Worm (Caenorhabditis elegans): ENCODE measurements around the gene vpat-1.

Gene vpat-1

DNA sequence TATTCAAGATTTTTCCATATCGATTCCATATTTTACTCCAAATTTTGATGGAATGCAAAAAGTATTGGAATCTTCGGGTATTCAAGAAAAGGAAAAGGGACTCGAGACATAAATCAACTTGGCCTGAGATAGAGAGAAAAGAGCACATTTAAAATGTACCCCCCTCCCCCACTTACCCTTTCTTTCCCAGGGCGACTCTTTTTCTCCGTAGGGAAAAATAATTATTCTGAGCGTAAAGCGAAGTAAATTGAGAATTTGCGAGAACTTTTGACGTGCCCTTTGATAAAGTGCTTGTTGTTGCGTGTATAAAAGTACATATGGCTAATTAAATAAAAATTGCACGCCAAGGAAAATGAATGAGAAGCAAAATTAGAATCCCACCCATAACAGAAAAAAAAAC lies 14.7 kb upstream of the vpat-1 start:
- TF ChIP-seq him-1 (tag; optimal IDR thresholded peaks at IDR 0.05) (no peak), W03F9.2 (tag; optimal IDR thresholded peaks at IDR 0.05) (no peak), dao-5 (tag; optimal IDR thresholded peaks at IDR 0.05) (no peak)

DNA sequence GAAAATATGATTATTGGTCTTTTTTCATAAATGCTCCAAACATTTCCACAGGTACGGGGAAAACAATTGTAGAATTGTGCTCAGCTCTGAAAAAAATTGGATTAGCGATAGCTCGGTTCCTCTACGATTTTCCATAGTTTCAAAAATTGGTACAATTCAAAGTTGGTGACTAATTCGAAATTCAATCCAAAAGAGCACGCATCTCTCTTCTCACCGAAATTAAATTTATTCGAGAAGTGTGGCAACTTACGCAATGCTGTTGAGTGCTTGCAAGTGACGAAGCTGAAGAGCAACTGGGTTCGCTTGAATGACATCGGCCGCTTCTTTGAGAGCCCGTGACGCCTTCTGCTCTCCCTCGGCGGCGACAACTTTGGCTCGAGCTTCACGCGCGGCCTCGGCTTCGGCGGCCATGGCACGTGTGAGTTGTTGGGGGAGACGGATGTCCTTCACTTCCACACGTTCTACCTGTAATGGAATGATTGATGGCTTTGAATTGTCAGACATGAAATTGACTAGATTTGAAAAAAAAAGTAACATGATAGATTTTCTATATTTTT lies 11.9 kb upstream of the vpat-1 start:
- TF ChIP-seq dao-5 (tag; optimal IDR thresholded peaks at IDR 0.05) (no peak), him-1 (tag; optimal IDR thresholded peaks at IDR 0.05) (peak; percentile 18)

DNA sequence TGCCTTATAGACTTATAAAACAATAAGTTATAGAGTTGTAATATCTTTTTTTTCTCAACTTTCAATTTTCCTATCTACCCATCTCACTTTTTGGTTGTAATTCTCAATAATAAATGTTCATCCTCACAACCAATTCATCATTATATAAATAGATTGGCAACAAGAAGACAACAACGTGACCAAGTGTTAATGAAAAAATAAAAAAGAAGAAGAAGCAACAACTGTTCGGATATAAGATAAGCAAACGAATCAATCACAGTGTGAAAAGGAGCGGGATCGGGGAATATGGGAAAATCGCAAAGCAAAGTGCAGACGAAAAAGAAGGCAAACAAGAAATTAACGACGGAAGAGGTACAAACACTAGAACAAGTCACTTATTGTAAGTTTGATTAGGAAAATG lies 7.9 kb upstream of the vpat-1 start, which contains the start of gene ncs-3:
Gene ncs-3, plus strand, starts transcription at position 153 of the 400 bp plus-strand sequence.
- TF ChIP-seq W03F9.2 (tag; optimal IDR thresholded peaks at IDR 0.05) (no peak), him-1 (tag; optimal IDR thresholded peaks at IDR 0.05) (no peak), dao-5 (tag; optimal IDR thresholded peaks at IDR 0.05) (no peak)

DNA sequence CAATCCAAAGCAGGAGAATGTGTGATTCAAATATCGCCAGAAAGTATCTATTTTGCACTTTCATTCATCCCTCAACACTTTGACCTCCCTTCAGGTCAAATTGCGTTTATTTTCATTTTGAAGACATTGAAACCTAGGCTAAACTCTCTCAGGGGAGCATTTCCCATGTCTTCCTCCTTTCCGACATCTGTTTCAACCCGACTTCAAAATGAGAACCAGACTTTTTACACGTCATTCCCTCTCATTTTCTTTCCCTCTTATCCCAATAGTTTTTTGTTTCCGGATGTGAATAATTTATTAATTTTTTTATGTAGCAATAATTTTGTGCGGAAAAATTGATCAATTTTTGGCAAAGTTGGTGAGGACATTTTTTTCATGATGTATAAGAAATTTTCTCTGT lies 7.0 kb upstream of the vpat-1 start:
- TF ChIP-seq W03F9.2 (tag; optimal IDR thresholded peaks at IDR 0.05) = no peak
- no peak for TF ChIP-seq him-1 (tag; optimal IDR thresholded peaks at IDR 0.05)
- no peak for TF ChIP-seq dao-5 (tag; optimal IDR thresholded peaks at IDR 0.05)

DNA sequence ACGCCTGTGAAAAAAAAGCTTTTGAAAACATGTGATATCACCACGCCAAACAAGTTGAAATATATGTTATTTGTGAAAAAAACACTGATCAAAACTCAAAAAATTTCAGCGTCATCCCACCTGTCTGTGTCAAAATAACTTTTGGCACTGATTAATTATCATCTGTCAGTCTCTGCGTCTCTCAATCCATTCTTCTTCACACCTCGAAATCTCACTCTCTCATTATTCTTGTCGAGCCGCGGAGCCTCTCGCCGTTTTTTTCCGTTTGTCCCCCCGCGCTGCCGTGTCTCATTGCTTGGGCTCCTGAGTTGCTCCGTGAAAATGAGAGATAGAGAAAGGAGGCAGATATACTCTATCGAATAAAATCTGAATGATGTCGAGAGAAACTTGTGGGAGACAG lies 5.0 kb upstream of the vpat-1 start:
- TF ChIP-seq W03F9.2 (tag; optimal IDR thresholded peaks at IDR 0.05) = no peak
- TF ChIP-seq him-1 (tag; optimal IDR thresholded peaks at IDR 0.05) = no peak
- TF ChIP-seq dao-5 (tag; optimal IDR thresholded peaks at IDR 0.05) = no peak

DNA sequence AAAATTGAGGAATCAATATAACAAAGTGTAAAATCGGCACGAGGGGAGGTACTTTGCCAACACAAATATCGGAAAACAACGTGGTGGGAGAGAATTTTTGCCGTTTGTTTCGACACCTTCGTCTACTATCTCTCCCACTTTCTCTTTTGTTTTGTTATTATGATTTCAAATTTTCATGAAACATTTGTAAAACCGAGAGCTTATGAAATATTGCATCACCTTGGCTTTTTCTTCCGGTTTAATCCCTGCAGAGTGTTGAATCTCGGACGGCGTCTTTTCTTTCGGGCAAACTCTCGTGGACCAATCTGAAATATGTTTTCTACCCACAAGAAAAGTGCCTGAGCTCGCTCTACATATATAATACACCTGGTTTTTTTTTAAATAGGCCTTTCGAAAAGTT lies 1.7 kb downstream of the vpat-1 start:
- TF ChIP-seq dao-5 (tag; optimal IDR thresholded peaks at IDR 0.05) = no peak
- no peak for TF ChIP-seq W03F9.2 (tag; optimal IDR thresholded peaks at IDR 0.05)
- no peak for TF ChIP-seq him-1 (tag; optimal IDR thresholded peaks at IDR 0.05)

DNA sequence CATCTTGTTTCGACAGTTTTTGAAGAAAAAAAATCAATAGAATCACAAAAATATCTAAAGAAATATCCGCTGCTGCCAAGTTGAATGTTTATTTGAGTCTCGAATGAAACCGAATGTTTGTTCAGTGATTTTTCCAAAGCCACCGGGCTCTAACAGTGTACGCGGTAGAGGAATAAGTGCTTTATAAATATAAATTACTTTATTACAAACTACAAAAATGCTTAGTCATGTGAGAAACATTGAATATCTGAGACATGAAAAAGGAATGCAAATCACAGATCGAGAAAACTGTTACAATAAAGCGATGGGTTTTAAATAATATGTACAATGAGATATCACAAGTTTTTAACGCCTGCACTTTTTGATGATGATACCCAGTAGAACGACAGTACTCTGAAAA lies 7.7 kb downstream of the vpat-1 start, which contains the start of gene F55A4.7:
Gene F55A4.7, minus strand, starts transcription at position 101 of the 400 bp plus-strand sequence.
- TF ChIP-seq him-1 (tag; optimal IDR thresholded peaks at IDR 0.05) (no peak), dao-5 (tag; optimal IDR thresholded peaks at IDR 0.05) (no peak), W03F9.2 (tag; optimal IDR thresholded peaks at IDR 0.05) (no peak)

DNA sequence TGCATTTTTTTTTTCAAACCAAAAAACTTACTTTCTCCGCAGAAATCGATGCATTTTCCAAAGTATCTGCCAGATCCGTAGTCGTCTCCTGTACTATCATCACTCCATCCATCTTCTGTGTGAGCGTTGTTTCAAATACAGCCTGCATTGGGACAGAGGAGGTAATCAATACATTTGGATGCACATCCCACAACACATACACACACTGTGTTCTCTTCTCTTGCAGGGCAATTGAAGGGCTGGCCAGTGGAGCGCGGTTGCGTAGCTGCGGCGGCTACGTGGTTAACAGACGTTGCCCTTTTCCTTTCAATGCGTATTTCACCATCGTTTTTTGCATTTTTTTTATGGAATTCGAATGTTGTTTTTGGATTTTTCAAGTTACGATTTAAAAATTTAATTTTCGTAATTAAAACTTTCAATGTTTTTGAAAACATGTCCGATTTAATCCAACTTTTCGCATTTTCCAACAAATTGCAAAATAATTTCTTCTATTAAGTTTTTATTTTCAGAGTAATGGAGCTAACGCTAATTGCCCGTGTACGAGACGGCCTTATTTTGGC lies 10.9 kb downstream of the vpat-1 start, which contains the start of the genes stau-1 and sec-22:
Gene stau-1, minus strand, starts transcription at position 248 of the 560 bp plus-strand sequence.
Gene sec-22, plus strand, starts transcription at position 510 of the 560 bp plus-strand sequence.
- no peak for TF ChIP-seq W03F9.2 (tag; optimal IDR thresholded peaks at IDR 0.05)

DNA sequence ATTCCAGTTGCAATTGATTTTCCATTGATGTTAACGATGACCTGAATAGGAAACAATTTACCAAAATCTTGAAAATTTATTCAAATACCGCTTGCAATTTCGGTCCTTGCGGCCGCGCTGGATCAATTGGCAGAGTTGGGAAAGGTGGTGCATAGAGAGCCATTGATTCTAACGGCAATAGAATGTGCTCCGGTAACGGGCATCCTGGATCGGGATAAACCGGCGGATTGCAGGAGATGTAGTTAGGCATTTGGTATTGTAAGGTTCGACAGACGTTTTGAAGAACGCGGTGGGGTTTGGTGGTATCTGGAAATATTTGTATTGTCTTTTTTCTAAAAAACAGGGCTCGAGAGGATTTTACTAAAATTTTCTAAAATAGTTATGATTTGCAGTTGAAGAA lies 15.1 kb downstream of the vpat-1 start:
- TF ChIP-seq dao-5 (tag; optimal IDR thresholded peaks at IDR 0.05) = no peak
- TF ChIP-seq him-1 (tag; optimal IDR thresholded peaks at IDR 0.05) = no peak
- TF ChIP-seq W03F9.2 (tag; optimal IDR thresholded peaks at IDR 0.05) = no peak

DNA sequence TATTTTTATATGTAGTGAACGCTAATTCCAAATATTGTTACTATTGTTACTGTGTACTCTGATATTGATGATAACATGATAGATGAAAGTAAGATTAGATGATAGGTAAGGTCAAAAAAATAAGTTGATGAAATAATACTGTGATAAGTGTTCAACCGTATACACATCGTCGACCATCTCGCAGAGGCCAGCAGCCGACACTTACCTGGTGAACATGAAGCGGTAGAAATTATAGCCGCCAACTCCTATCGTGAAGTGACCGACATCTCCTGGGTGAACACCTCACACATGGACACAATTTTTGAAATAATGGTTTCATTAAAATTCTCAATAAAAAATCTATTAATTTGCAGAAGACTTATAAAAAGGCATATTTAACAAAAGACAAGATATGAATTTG lies 18.6 kb downstream of the vpat-1 start:
- TF ChIP-seq him-1 (tag; optimal IDR thresholded peaks at IDR 0.05) (no peak), dao-5 (tag; optimal IDR thresholded peaks at IDR 0.05) (no peak), W03F9.2 (tag; optimal IDR thresholded peaks at IDR 0.05) (no peak)

DNA sequence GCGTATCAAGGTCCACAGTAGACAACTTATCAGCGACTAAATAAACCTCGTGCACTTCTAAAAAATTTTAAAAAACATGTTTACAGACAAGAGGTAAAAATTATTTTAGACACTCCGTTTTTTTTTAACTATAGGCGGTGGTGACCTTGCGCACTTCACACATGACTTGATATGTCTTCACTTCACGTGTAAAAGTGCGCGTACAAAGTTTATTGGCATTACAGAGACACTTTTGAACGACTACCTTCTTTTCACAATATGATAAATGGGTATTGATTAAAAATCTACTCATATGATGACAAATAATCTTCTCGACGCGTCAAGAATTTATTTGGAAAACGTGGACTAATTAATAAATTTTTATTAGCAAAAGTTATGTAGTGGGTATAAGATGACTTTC lies 19.3 kb downstream of the vpat-1 start:
- TF ChIP-seq him-1 (tag; optimal IDR thresholded peaks at IDR 0.05) (no peak), dao-5 (tag; optimal IDR thresholded peaks at IDR 0.05) (no peak), W03F9.2 (tag; optimal IDR thresholded peaks at IDR 0.05) (no peak)

DNA sequence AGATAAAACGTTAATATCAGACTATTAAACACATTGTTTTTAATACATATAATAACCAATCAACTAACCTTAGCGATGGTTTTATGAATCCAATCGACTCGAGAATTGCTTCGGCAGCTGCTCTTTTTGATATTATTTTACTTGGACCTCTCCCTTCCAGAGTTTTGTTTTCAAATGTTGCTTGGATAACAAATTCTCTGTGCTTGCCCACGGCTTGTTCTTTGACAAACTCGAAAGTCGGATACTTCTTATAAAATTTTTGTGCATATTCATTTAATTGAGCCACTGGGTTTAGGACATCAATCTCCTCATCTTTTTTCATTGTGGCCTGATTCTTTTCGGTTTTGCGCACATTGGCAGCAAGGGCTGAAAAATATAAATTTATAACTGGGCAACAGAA lies 21.0 kb downstream of the vpat-1 start, which contains the start of gene F55A4.3:
Gene F55A4.3, minus strand, starts transcription at position 101 of the 400 bp plus-strand sequence.
- TF ChIP-seq dao-5 (tag; optimal IDR thresholded peaks at IDR 0.05) (no peak), him-1 (tag; optimal IDR thresholded peaks at IDR 0.05) (no peak), W03F9.2 (tag; optimal IDR thresholded peaks at IDR 0.05) (no peak)

DNA sequence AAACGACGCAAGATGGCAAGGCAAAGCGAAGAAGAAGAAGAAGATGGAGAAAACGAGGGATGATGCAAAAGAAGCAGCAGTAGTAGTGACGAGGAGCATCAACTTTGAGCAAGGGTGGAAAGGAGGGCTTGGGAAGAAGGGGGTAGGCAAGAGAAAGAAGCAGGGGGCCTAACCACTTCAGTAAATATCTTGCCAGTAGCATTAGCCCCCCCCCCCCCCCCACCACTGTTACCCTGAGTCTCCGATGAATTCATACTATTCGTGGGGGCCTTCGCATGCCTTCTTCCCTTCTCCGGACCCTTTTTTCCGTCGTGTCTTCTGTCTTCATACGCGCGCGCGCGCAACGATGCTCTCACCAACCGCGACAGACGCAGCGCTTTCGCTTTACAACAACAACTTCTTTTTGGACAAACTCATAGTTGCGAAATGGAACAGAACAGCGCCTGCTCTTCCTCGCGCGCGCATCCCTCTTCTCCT lies 24.1 kb downstream of the vpat-1 start:
- TF ChIP-seq him-1 (tag; optimal IDR thresholded peaks at IDR 0.05) = peak; percentile 23
- TF ChIP-seq dao-5 (tag; optimal IDR thresholded peaks at IDR 0.05) = no peak

DNA sequence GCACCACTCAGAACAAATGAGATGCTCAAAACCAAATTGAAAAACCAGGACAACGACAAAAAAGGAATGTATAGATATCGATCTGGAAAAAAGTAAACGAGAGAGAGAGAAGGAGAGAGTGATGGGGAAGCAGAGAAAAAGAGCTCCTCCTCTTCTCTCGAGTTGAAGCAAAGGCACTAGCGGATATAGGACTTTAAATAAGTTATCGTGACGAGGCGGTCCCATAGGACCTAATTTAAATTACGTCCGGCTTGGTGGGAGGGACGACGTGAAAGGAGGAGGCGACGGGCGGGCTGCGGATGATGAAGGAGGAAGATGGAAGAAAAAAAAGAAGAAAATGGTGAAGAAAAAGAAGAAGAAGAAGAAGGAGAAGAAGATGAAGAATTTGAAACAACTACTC lies 27.4 kb downstream of the vpat-1 start:
- peak; percentile 56 for TF ChIP-seq him-1 (tag; optimal IDR thresholded peaks at IDR 0.05)
- TF ChIP-seq W03F9.2 (tag; optimal IDR thresholded peaks at IDR 0.05) = no peak

DNA sequence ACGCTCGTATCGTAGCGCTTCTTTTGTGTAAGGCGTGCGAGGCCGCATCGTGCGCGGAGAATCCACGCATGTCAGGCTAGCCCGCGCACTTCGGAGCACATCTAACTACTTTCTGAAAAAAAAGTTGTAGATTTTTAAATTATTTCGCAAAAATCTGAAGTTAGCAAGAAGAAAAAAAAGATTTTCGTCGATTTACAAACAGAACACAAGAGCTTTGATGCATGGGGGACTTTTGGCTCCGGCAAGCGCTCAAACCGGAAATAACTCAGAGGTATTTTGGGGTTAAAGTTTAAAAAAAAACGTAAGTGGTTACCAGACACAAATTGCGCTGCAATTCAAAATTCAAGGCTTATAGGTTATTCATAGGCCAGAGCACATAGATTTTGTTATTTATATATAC lies 28.6 kb downstream of the vpat-1 start, which contains the start of the genes F55A4.13 and nlf-1:
Gene F55A4.13, minus strand, starts transcription at position 101 of the 400 bp plus-strand sequence.
Gene nlf-1, minus strand, starts transcription at position 112 of the 400 bp plus-strand sequence.
- TF ChIP-seq dao-5 (tag; optimal IDR thresholded peaks at IDR 0.05) (no peak), him-1 (tag; optimal IDR thresholded peaks at IDR 0.05) (no peak), W03F9.2 (tag; optimal IDR thresholded peaks at IDR 0.05) (no peak)

All from whole organism, L4/young adult.